Worm (Caenorhabditis elegans) whole organism, L1 larva: ENCODE results near the gene C49F8.14.

Experiments used
- C16A3.4 ChIP-seq: fragments of 150-350 bp; optimal IDR thresholded peaks from 2 replicates; lab custom pipeline; 2014; ENCODE audit warnings: missing biosample characterization, missing genetic modification characterization
- C34B4.2 ChIP-seq: sonication (generic microtip); optimal IDR thresholded peaks from 2 replicates; lab custom pipeline; 2017; ENCODE audit warnings: mild to moderate bottlenecking, missing genetic modification characterization, missing compliant biosample characterization
- Y116A8C.19 ChIP-seq: sonication (generic microtip); optimal IDR thresholded peaks from 2 replicates; lab custom pipeline; 2016; ENCODE audit warnings: missing compliant biosample characterization, missing genetic modification characterization, borderline replicate concordance
- aha-1 ChIP-seq: fragments of 150-350 bp; optimal IDR thresholded peaks from 2 replicates; lab custom pipeline; 2014; ENCODE audit warnings: missing biosample characterization, missing genetic modification characterization
- blmp-1 ChIP-seq: fragments of 150-350 bp; optimal IDR thresholded peaks from 2 replicates; lab custom pipeline; 2014; ENCODE audit warnings: missing biosample characterization, missing genetic modification characterization
- ceh-63 ChIP-seq: fragments of 200-800 bp; sonication (Bioruptor generic); optimal IDR thresholded peaks from 2 replicates; lab custom pipeline; 2018; ENCODE audit warnings: mild to moderate bottlenecking, missing genetic modification characterization, missing compliant biosample characterization
- ceh-8 ChIP-seq: fragments of 200-800 bp; sonication (Bioruptor generic); optimal IDR thresholded peaks from 2 replicates; lab custom pipeline; 2018; ENCODE audit warnings: mild to moderate bottlenecking, missing genetic modification characterization, moderate library complexity, missing compliant biosample characterization
- ces-1 ChIP-seq: fragments of 150-350 bp; optimal IDR thresholded peaks from 2 replicates; lab custom pipeline; 2014; ENCODE audit warnings: missing biosample characterization, missing genetic modification reagents, missing genetic modification characterization
- efl-3 ChIP-seq: fragments of 200-800 bp; sonication (Bioruptor generic); optimal IDR thresholded peaks from 2 replicates; lab custom pipeline; 2018; ENCODE audit warnings: mild to moderate bottlenecking, missing genetic modification characterization, missing compliant biosample characterization
- elt-2 ChIP-seq: sonication (generic microtip); optimal IDR thresholded peaks from 2 replicates; lab custom pipeline; 2016; ENCODE audit warnings: missing genetic modification characterization, mild to moderate bottlenecking, inconsistent platforms, missing compliant biosample characterization, missing genetic modification reagents
- elt-3 ChIP-seq, 6 experiments: fragments of 150-350 bp in 1 of 6; sonication (generic microtip); optimal IDR thresholded peaks; 2 replicates each; lab custom pipeline; 2017 to 2018; ENCODE audit warnings: missing biosample characterization in 6 of 6, missing genetic modification characterization in 6 of 6, inconsistent platforms in 1 of 6
- ets-5 ChIP-seq: fragments of 200-800 bp; sonication (Bioruptor generic); IDR thresholded peaks from 2 replicates; pipeline ENCODE4 v1.3.6; 2022; ENCODE audit warnings: missing genetic modification characterization, missing compliant biosample characterization
- fkh-10 ChIP-seq: sonication (generic microtip); optimal IDR thresholded peaks from 2 replicates; lab custom pipeline; 2017; ENCODE audit warnings: missing biosample characterization, missing genetic modification reagents, missing genetic modification characterization
- fkh-8 ChIP-seq: sonication (generic microtip); optimal IDR thresholded peaks from 2 replicates; lab custom pipeline; 2016; ENCODE audit warnings: mild to moderate bottlenecking, missing genetic modification characterization, missing compliant biosample characterization
- grh-1 ChIP-seq: fragments of 200-800 bp; sonication (Bioruptor generic); IDR thresholded peaks from 2 replicates; pipeline ENCODE4 v1.3.6; 2022; ENCODE audit warnings: missing genetic modification reagents, missing genetic modification characterization, missing compliant biosample characterization
- hlh-4 ChIP-seq: sonication (generic microtip); optimal IDR thresholded peaks from 2 replicates; lab custom pipeline; 2016; ENCODE audit warnings: mild to moderate bottlenecking, missing genetic modification characterization, missing compliant biosample characterization
- hpl-2 ChIP-seq: fragments of 150-350 bp; optimal IDR thresholded peaks from 2 replicates; lab custom pipeline; 2014; ENCODE audit warnings: missing biosample characterization, missing genetic modification reagents, missing genetic modification characterization
- irx-1 ChIP-seq: sonication (generic microtip); optimal IDR thresholded peaks from 2 replicates; lab custom pipeline; 2016; ENCODE audit warnings: missing genetic modification characterization, missing compliant biosample characterization
- lin-14 ChIP-seq: fragments of 200-800 bp; sonication (Bioruptor generic); optimal IDR thresholded peaks from 2 replicates; lab custom pipeline; 2018; ENCODE audit warnings: mild to moderate bottlenecking, missing genetic modification characterization, moderate library complexity, missing compliant biosample characterization
- lin-35 ChIP-seq, 2 experiments: fragments of 150-350 bp; optimal IDR thresholded peaks; 2 replicates each; lab custom pipeline; 2014; ENCODE audit warnings: missing biosample characterization in 2 of 2, missing genetic modification characterization in 2 of 2, missing genetic modification reagents in 2 of 2
- lin-39 ChIP-seq: fragments of 150-350 bp; optimal IDR thresholded peaks from 2 replicates; lab custom pipeline; 2014; ENCODE audit warnings: missing biosample characterization, missing genetic modification reagents, missing genetic modification characterization
- lsy-2 ChIP-seq, 2 experiments: fragments of 150-350 bp; optimal IDR thresholded peaks; 2 replicates each; lab custom pipeline; 2014; ENCODE audit warnings: missing biosample characterization in 2 of 2, missing genetic modification characterization in 2 of 2
- mef-2 ChIP-seq: fragments of 150-350 bp; optimal IDR thresholded peaks from 2 replicates; lab custom pipeline; 2014; ENCODE audit warnings: missing biosample characterization, missing genetic modification characterization
- mep-1 ChIP-seq: fragments of 150-350 bp; optimal IDR thresholded peaks from 2 replicates; lab custom pipeline; 2014; ENCODE audit warnings: missing biosample characterization, missing genetic modification characterization
- nhr-11 ChIP-seq: fragments of 150-350 bp; optimal IDR thresholded peaks from 2 replicates; lab custom pipeline; 2014; ENCODE audit warnings: missing biosample characterization, missing genetic modification characterization
- nhr-12 ChIP-seq: sonication (generic microtip); optimal IDR thresholded peaks from 2 replicates; lab custom pipeline; 2017; ENCODE audit warnings: missing biosample characterization, missing genetic modification characterization
- nhr-19 ChIP-seq: fragments of 200-800 bp; sonication (Bioruptor generic); conservative IDR thresholded peaks from 2 replicates; pipeline ENCODE4 v1.3.6; 2022; ENCODE audit warnings: missing genetic modification characterization, missing compliant biosample characterization
- nhr-20 ChIP-seq: sonication (generic microtip); optimal IDR thresholded peaks from 2 replicates; lab custom pipeline; 2016; ENCODE audit warnings: mild to moderate bottlenecking, missing genetic modification characterization, missing compliant biosample characterization
- nhr-237 ChIP-seq: fragments of 150-350 bp; optimal IDR thresholded peaks from 2 replicates; lab custom pipeline; 2014; ENCODE audit warnings: missing biosample characterization, missing genetic modification characterization
- nhr-71 ChIP-seq: sonication (generic microtip); optimal IDR thresholded peaks from 2 replicates; lab custom pipeline; 2016; ENCODE audit warnings: mild to moderate bottlenecking, missing genetic modification characterization, moderate library complexity, missing compliant biosample characterization
- nhr-76 ChIP-seq: sonication (generic microtip); optimal IDR thresholded peaks from 2 replicates; lab custom pipeline; 2017; ENCODE audit warnings: missing biosample characterization, missing genetic modification characterization
- nhr-85 ChIP-seq: sonication (generic microtip); peaks from one replicate; lab custom pipeline; 2016; ENCODE audit warnings: missing genetic modification characterization, inconsistent platforms, missing compliant biosample characterization
- pax-3 ChIP-seq: fragments of 200-800 bp; sonication (Bioruptor generic); optimal IDR thresholded peaks from 2 replicates; lab custom pipeline; 2018; ENCODE audit warnings: mild to moderate bottlenecking, missing genetic modification characterization, moderate library complexity, missing compliant biosample characterization
- rnt-1 ChIP-seq: sonication (generic microtip); optimal IDR thresholded peaks from 2 replicates; lab custom pipeline; 2016; ENCODE audit warnings: mild to moderate bottlenecking, missing genetic modification characterization, moderate library complexity, missing compliant biosample characterization
- snpc-4 ChIP-seq: fragments of 150-350 bp; optimal IDR thresholded peaks from 2 replicates; lab custom pipeline; 2014; ENCODE audit warnings: missing biosample characterization, missing genetic modification characterization
- snu-23 ChIP-seq: sonication (generic microtip); optimal IDR thresholded peaks from 2 replicates; lab custom pipeline; 2016; ENCODE audit warnings: missing genetic modification characterization, missing compliant biosample characterization
- swsn-7 ChIP-seq: sonication (generic microtip); optimal IDR thresholded peaks from 2 replicates; lab custom pipeline; 2016; ENCODE audit warnings: missing genetic modification characterization, missing compliant biosample characterization
- tlp-1 ChIP-seq: fragments of 150-350 bp; optimal IDR thresholded peaks from 2 replicates; lab custom pipeline; 2014; ENCODE audit warnings: missing biosample characterization, missing genetic modification characterization
- unc-62 ChIP-seq: fragments of 150-350 bp; optimal IDR thresholded peaks from 2 replicates; lab custom pipeline; 2014; ENCODE audit warnings: missing biosample characterization, missing genetic modification reagents, missing genetic modification characterization
- unc-86 ChIP-seq: sonication (generic microtip); optimal IDR thresholded peaks from 2 replicates; lab custom pipeline; 2016; ENCODE audit warnings: missing genetic modification characterization, missing compliant biosample characterization
- unc-98 ChIP-seq: fragments of 200-800 bp; sonication (Bioruptor generic); IDR thresholded peaks from 2 replicates; pipeline ENCODE4 v1.3.6; 2022; ENCODE audit warnings: missing genetic modification characterization, missing compliant biosample characterization
- ztf-4 ChIP-seq: fragments of 150-350 bp; optimal IDR thresholded peaks from 2 replicates; lab custom pipeline; 2014; ENCODE audit warnings: missing biosample characterization, missing genetic modification characterization

C49F8.14 gene

ce11 chrX:13388829-13389228, 12.1 kb upstream of the C49F8.14 start (continued):
- no peak for TF ChIP-seq fkh-8 (tag; lab: Kevin White, UChicago)
- no peak for TF ChIP-seq tlp-1 (tag; lab: Kevin White, UChicago)
- no peak for TF ChIP-seq efl-3
- TF ChIP-seq irx-1, result no peak
- TF ChIP-seq unc-62, result no peak
- TF ChIP-seq Y116A8C.19 (tag; lab: Kevin White, UChicago), result no peak
- TF ChIP-seq fkh-10 (GFP tag; lab: Kevin White, UChicago), result no peak
- no peak for TF ChIP-seq lin-35 (GFP tag; optimal IDR thresholded peaks at IDR 0.05; lab: Kevin White, UChicago)
- TF ChIP-seq unc-98 (GFP tag; lab: Robert Waterston, UW), result no peak
- no peak for TF ChIP-seq mef-2
- peak in 2 of 6 experiments; percentile 8 to 58 for TF ChIP-seq elt-3 (tag; optimal IDR thresholded peaks at IDR 0.05; lab: Kevin White, UChicago)
- TF ChIP-seq nhr-20 (tag; lab: Kevin White, UChicago), result peak; percentile 43
- no peak for TF ChIP-seq C34B4.2
- no peak for TF ChIP-seq lin-39 (tag; lab: Kevin White, UChicago)
- TF ChIP-seq pax-3 (tag; lab: Kevin White, UChicago), result no peak
- TF ChIP-seq grh-1, result peak; percentile 25; the same call in 1 of the 2 replicates

ce11 chrX:13387497-13387953, 10.8 kb upstream of the C49F8.14 start, which contains the start of gene C49F8.3:
Gene C49F8.3, minus strand, starts transcription at chrX:13387547.
- no peak for TF ChIP-seq lin-39 (tag; lab: Kevin White, UChicago)
- peak; percentile 87 for TF ChIP-seq blmp-1 (tag; lab: Kevin White, UChicago)
- no peak for TF ChIP-seq pax-3 (tag; lab: Kevin White, UChicago)
- TF ChIP-seq lin-14, result peak; percentile 20
- peak; percentile 21 for TF ChIP-seq nhr-71
- peak in 1 of 6 experiments; percentile 1 for TF ChIP-seq elt-3 (tag; optimal IDR thresholded peaks at IDR 0.05; lab: Kevin White, UChicago)

DNA sequence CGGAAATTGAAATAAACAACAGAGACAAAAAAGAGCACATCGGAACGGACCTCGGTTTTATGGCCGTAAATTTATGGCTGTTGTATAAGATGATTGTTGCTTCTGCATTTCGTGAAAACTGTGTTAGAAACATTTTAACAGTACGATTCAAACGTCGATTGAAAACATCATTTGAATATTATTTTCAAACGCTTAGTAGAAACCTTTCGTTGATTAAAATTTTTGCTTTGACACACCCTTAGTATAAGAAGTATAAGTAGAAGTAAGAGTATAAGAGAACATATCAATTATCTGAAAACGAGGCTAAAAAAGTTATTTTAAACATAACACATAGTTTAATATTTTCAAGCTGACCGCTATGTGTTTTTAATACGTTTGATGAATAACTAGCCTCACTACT, 8.0 kb upstream of the C49F8.14 start:
- no peak for TF ChIP-seq nhr-11
- TF ChIP-seq hpl-2, result no peak
- no peak for TF ChIP-seq ceh-63 (GFP tag; lab: Kevin White, UChicago)
- no peak for TF ChIP-seq aha-1 (tag; lab: Kevin White, UChicago)
- no peak for TF ChIP-seq tlp-1 (tag; lab: Kevin White, UChicago)
- no peak for TF ChIP-seq elt-2 (tag; lab: Kevin White, UChicago)
- no peak for TF ChIP-seq ces-1 (GFP tag; lab: Kevin White, UChicago)
- TF ChIP-seq nhr-12 (tag; lab: Kevin White, UChicago), result no peak
- TF ChIP-seq nhr-76 (tag; lab: Kevin White, UChicago), result no peak
- no peak for TF ChIP-seq ets-5 (GFP tag; lab: Robert Waterston, UW)
- TF ChIP-seq C16A3.4 (tag; lab: Kevin White, UChicago), result no peak
- no peak for TF ChIP-seq ceh-8 (GFP tag; lab: Kevin White, UChicago)
- TF ChIP-seq lin-14, result no peak
- TF ChIP-seq ztf-4, result no peak
- no peak for TF ChIP-seq nhr-237 (tag; lab: Kevin White, UChicago)
- TF ChIP-seq, all 84 proteins: peak for 0

DNA sequence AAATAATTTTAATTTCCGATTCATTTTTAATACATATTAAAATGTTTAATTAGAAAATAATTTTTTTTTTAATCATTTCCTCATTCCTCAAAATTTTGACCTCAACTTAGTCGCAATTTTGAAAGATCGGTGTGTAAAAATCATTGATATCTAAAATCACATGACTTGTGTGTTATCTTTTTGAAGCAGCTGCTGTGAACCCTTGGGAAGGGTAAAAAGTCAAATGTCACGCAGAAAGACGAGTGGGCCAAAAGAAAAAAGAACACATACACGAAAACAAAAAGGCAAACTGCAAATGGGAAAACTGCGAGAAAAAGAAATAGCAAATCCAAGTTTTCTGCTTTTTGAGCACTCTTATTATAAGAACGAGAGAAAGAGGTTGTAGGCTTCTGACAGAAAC, 6.5 kb upstream of the C49F8.14 start:
- TF ChIP-seq grh-1, result no peak
- peak; percentile 61 for TF ChIP-seq rnt-1 (tag; lab: Kevin White, UChicago)
- TF ChIP-seq nhr-20 (tag; lab: Kevin White, UChicago), result peak; percentile 9
- TF ChIP-seq nhr-237 (tag; lab: Kevin White, UChicago), result no peak
- TF ChIP-seq lin-14, result peak; percentile 64
- peak; percentile 28 for TF ChIP-seq snu-23 (GFP tag; lab: Kevin White, UChicago)
- no peak for TF ChIP-seq swsn-7 (tag; lab: Kevin White, UChicago)
- peak; percentile 4 to 34 for TF ChIP-seq lsy-2 (tag; optimal IDR thresholded peaks at IDR 0.05; lab: Kevin White, UChicago)
- TF ChIP-seq mep-1 (tag; lab: Kevin White, UChicago), result peak; percentile 32
- no peak for TF ChIP-seq hpl-2
- peak; percentile 70 for TF ChIP-seq nhr-71
- no peak for TF ChIP-seq nhr-85 (tag; lab: Kevin White, UChicago)
- no peak for TF ChIP-seq snpc-4 (tag; lab: Kevin White, UChicago)
- TF ChIP-seq nhr-19 (GFP tag; lab: Robert Waterston, UW), result peak; percentile 38
- TF ChIP-seq unc-86 (tag; lab: Kevin White, UChicago), result no peak
- no peak for TF ChIP-seq hlh-4 (tag; lab: Kevin White, UChicago)
